Worm (Caenorhabditis elegans): ENCODE data around the gene swt-4.

ce11 chrIII:10592074-10592473 lies 36.9 kb downstream of the swt-4 start:
- TF ChIP-seq ama-1 (optimal IDR thresholded peaks at IDR 0.05) (no peak), hnd-1 (tag; optimal IDR thresholded peaks at IDR 0.05) (no peak), aly-1 (tag; optimal IDR thresholded peaks at IDR 0.05) (no peak), tbx-11 (GFP tag; IDR thresholded peaks at IDR 0.05) (no peak), pes-1 (GFP tag; IDR thresholded peaks at IDR 0.05) (no peak), ceh-13 (GFP tag; optimal IDR thresholded peaks at IDR 0.05) (no peak), F13C5.2 (tag; optimal IDR thresholded peaks at IDR 0.05) (no peak), flt-1 (GFP tag; IDR thresholded peaks at IDR 0.05) (no peak), B0310.2 (tag; optimal IDR thresholded peaks at IDR 0.05) (no peak), hmg-4 (GFP tag; optimal IDR thresholded peaks at IDR 0.05) (no peak), ets-7 (tag; optimal IDR thresholded peaks at IDR 0.05) (no peak), sea-1 (GFP tag; conservative IDR thresholded peaks at IDR 0.05) (no peak), tbx-37 (GFP tag; conservative IDR thresholded peaks at IDR 0.05) (no peak), scrt-1 (GFP tag; IDR thresholded peaks at IDR 0.05) (no peak)

All from whole organism, early embryonic.